Fruit fly (Drosophila melanogaster): ENCODE measurements around the gene CG13775.
A peak's percentile ranks its signal among the peaks of the same experiment; 100 is the strongest.

CG13775 gene

DNA sequence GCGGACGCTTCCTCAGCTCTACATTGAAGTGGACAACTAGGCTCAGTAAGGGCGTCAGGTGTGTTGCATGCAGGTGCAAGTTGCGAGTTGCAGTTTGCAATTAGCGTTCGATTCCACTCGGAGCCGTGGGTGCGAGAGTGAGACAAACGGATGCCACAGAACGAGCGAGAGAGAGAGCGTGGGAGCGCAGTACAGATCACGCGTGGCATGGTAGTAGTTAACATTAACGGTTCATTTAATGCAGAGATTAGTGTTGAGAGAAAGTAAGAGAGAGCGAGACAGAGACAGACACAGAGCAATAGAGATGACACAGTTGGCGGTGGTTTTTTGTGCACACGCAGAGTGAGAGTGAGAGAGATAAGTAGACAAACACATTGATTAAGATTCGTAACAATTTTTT is 17.1 kb downstream of the CG13775 start (continued):
- TF ChIP-seq Jarid2 (GFP tag; optimal IDR thresholded peaks at IDR 0.05) (no peak), ERR (GFP tag; optimal IDR thresholded peaks at IDR 0.05) (no peak), CG6683 (GFP tag; optimal IDR thresholded peaks at IDR 0.05) (no peak), tgo (GFP tag; IDR thresholded peaks at IDR 0.05) (no peak), zfh2 (GFP tag; optimal IDR thresholded peaks at IDR 0.05) (no peak), Hr51 (GFP tag; optimal IDR thresholded peaks at IDR 0.05) (no peak), CG6854 (GFP tag; optimal IDR thresholded peaks at IDR 0.05) (no peak), dan (GFP tag; IDR thresholded peaks at IDR 0.05) (no peak), CG2129 (GFP tag; IDR thresholded peaks at IDR 0.05; ENCODE audit: partially characterized antibody) (no peak), HLH54F (GFP tag; optimal IDR thresholded peaks at IDR 0.05) (no peak), CG30431 (GFP tag; optimal IDR thresholded peaks at IDR 0.05) (no peak), CG31224 (GFP tag; IDR thresholded peaks at IDR 0.05) (no peak), CG17829 (tag; optimal IDR thresholded peaks at IDR 0.05) (no peak)

DNA sequence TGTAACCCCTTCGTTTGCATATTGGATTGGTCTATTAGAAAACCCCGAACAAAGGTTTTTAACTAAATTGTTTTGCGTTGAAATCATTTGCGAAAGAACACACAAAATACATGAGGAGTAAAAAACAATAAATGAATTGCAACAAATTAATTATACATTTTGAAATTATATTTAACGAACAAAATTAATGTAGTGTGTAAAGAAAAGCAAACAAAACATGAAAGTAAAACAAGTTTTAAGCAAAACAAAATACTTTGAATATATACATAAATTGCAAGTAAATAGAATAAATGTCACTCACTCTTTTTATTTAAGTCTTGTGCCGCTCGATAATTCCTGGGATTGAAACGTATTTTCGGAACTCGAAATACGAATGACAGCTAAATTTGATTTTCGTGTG is 24.9 kb downstream of the CG13775 start, which contains the start of gene CG43232:
TSS of gene CG43232 (plus strand) at position 301 of the 400 bp plus-strand sequence.
- no peak for TF ChIP-seq MTF-1 (GFP tag; optimal IDR thresholded peaks at IDR 0.05; ENCODE audit: borderline replicate concordance)
- TF ChIP-seq Atf6 (GFP tag; IDR thresholded peaks at IDR 0.05): no peak
- no peak for TF ChIP-seq danr (GFP tag; IDR thresholded peaks at IDR 0.05)
- TF ChIP-seq slou (GFP tag; optimal IDR thresholded peaks at IDR 0.05): no peak
- no peak for TF ChIP-seq CG12299 (tag; optimal IDR thresholded peaks at IDR 0.05)
- no peak for TF ChIP-seq Med (GFP tag)
- TF ChIP-seq psq (GFP tag; optimal IDR thresholded peaks at IDR 0.05): no peak
- no peak for TF ChIP-seq ap (GFP tag; IDR thresholded peaks at IDR 0.05)
- no peak for TF ChIP-seq mirr (GFP tag; optimal IDR thresholded peaks at IDR 0.05)
- TF ChIP-seq CG13624 (GFP tag; optimal IDR thresholded peaks at IDR 0.05): no peak
- no peak for TF ChIP-seq CG16813 (GFP tag; IDR thresholded peaks at IDR 0.05; ENCODE audit: partially characterized antibody)
- no peak for TF ChIP-seq ash1 (GFP tag; optimal IDR thresholded peaks at IDR 0.05)
- no peak for TF ChIP-seq CG43689 (GFP tag; IDR thresholded peaks at IDR 0.05)
- no peak for TF ChIP-seq Sry-β (GFP tag; optimal IDR thresholded peaks at IDR 0.05)

DNA sequence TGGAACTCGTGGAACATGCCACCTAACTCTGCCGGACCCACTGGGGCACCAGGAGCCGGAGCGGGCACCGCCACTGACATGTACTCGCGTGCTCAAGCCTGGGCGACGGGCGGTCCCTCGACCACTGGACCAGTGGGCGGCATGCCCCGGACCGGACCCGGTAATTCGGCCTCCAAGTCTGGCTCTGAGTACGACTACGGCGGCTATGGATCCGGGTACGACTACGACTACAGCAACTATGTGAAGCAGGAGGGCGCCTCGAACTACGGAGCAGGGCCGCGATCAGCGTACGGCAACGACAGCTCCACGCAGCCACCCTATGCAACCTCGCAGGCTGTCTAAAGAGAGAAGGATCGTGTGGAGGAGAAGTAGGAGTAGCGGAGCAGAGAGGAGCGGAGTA is 31.6 kb downstream of the CG13775 start:
- TF ChIP-seq sens (GFP tag) (peak; percentile 27), Med (GFP tag) (peak; percentile 75), slp2 (GFP tag; optimal IDR thresholded peaks at IDR 0.05) (no peak), Chrac-16 (GFP tag; optimal IDR thresholded peaks at IDR 0.05) (no peak), Ets65A (GFP tag) (peak; percentile 80), knrl (GFP tag; IDR thresholded peaks at IDR 0.05; ENCODE audit: partially characterized antibody) (peak; percentile 32; the same call in 1 of the 3 replicates)

DNA sequence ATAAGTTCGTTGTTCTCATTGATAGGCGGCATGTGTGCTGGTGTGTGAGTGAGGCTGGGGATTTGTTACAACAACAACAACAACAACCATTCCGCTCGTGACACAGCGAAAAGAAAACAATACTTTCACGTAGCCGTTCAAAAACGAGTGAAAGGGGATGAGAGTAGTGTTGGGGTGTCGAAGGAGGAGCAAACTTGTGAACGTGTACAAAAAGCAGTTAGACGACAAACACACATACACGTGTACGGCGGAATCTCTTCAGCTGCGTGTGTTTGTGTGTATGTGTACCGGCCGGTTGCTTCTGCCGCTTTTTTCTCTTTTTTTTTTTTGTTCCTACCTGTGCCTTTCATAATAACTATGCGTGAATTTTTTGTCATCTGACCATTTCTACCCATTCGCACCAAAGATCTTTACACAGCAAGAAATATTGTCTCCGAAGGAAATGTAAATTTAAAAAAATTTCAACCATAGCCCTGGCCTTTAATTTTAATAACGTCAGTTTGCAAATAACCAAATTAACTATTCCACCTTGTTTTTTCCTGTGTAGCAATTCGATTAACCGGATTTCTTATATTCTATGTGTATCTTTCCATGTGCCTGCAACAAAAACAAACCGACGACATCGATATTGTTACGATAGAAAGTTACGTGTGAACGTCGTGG is 34.5 kb downstream of the CG13775 start:
- no peak for TF ChIP-seq B-H2 (GFP tag; optimal IDR thresholded peaks at IDR 0.05)
- TF ChIP-seq C15 (GFP tag; IDR thresholded peaks at IDR 0.05): 0 out of 3 replicates have a peak, but pooled peaks have one; percentile 55
- TF ChIP-seq CG16815 (GFP tag; optimal IDR thresholded peaks at IDR 0.05): peak; percentile 34
- TF ChIP-seq emc (GFP tag; optimal IDR thresholded peaks at IDR 0.05): peak; percentile 52
- TF ChIP-seq E2f2 (GFP tag; IDR thresholded peaks at IDR 0.05): peak; percentile 48
- TF ChIP-seq Dbx (GFP tag; IDR thresholded peaks at IDR 0.05): peak; percentile 74; the same call in 2 of the 3 replicates
- no peak for TF ChIP-seq jigr1 (GFP tag; IDR thresholded peaks at IDR 0.05)
- TF ChIP-seq D (optimal IDR thresholded peaks at IDR 0.05): no peak
- TF ChIP-seq D (GFP tag; optimal IDR thresholded peaks at IDR 0.05): peak; percentile 60
- TF ChIP-seq CG10654 (GFP tag; optimal IDR thresholded peaks at IDR 0.05): peak; percentile 59
- TF ChIP-seq CG7271 (tag; optimal IDR thresholded peaks at IDR 0.05): peak; percentile 1
- peak; percentile 13 for TF ChIP-seq odd (GFP tag; optimal IDR thresholded peaks at IDR 0.05)
- peak; percentile 76 for TF ChIP-seq mam (GFP tag; optimal IDR thresholded peaks at IDR 0.05)
- TF ChIP-seq gem (tag; optimal IDR thresholded peaks at IDR 0.05): peak; percentile 86
- peak; percentile 61 for TF ChIP-seq gcm (GFP tag; optimal IDR thresholded peaks at IDR 0.05)
- peak; percentile 48 for TF ChIP-seq CG2875 (GFP tag; optimal IDR thresholded peaks at IDR 0.05)
- TF ChIP-seq CG43689 (GFP tag; IDR thresholded peaks at IDR 0.05): no peak

All from whole organism, embryonic.